Worm (Caenorhabditis elegans): Measurements from ENCODE around the gene his-16.

ce11 chrII:13834380-13835194 lies 16.6 kb upstream of the his-16 start:
- TF ChIP-seq tbx-37 (GFP tag; conservative IDR thresholded peaks at IDR 0.05) (peak; percentile 74), ets-7 (tag; optimal IDR thresholded peaks at IDR 0.05) (peak; percentile 53), ama-1 (optimal IDR thresholded peaks at IDR 0.05) (no peak), hmbx-1 (tag; optimal IDR thresholded peaks at IDR 0.05) (peak; percentile 30), tra-4 (tag; optimal IDR thresholded peaks at IDR 0.05) (no peak), B0310.2 (tag; optimal IDR thresholded peaks at IDR 0.05) (peak; percentile 67), flt-1 (GFP tag; IDR thresholded peaks at IDR 0.05) (peak; percentile 81), ceh-36 (tag; optimal IDR thresholded peaks at IDR 0.05) (peak; percentile 72), hmg-4 (GFP tag; optimal IDR thresholded peaks at IDR 0.05) (peak; percentile 91), sea-1 (GFP tag; conservative IDR thresholded peaks at IDR 0.05) (peak; percentile 89), scrt-1 (GFP tag; IDR thresholded peaks at IDR 0.05) (peak; percentile 84), tbx-11 (GFP tag; IDR thresholded peaks at IDR 0.05) (peak; percentile 82), hnd-1 (tag; optimal IDR thresholded peaks at IDR 0.05) (peak; percentile 63), aly-1 (tag; optimal IDR thresholded peaks at IDR 0.05) (peak; percentile 32)

Measured in whole organism, early embryonic.